In genomic region chrIV:10311115-10311514, ce11 we compare ENCODE assay signal across 2 worm cellular contexts.
TF ChIP-seq lines count a peak whose summit lies in the region.

No protein-coding gene starts in this region.

TF ChIP-seq in whole organism, L4 larva, 104 proteins besides CTCF, POLR2A, EP300 and RAD21:
- TF ChIP-seq F26F4.8 (GFP tag; conservative IDR thresholded peaks at IDR 0.05; lab: Robert Waterston, UW) (0 out of 2 replicates have a peak, but pooled peaks have one; percentile 52), cey-2 (tag; optimal IDR thresholded peaks at IDR 0.05; lab: Kevin White, UChicago; ENCODE audit: borderline replicate concordance, insufficient read depth) (no peak), lin-39 (tag; optimal IDR thresholded peaks at IDR 0.05; lab: Kevin White, UChicago) (no peak), zag-1 (tag; optimal IDR thresholded peaks at IDR 0.05; lab: Kevin White, UChicago) (no peak), mdt-29 (GFP tag; IDR thresholded peaks at IDR 0.05; lab: Robert Waterston, UW) (no peak), zfp-2 (tag; optimal IDR thresholded peaks at IDR 0.05; lab: Kevin White, UChicago) (no peak), lim-7 (GFP tag; IDR thresholded peaks at IDR 0.05; lab: Robert Waterston, UW) (peak; percentile 75), gei-8 (GFP tag; optimal IDR thresholded peaks at IDR 0.05; lab: Kevin White, UChicago) (no peak), T26A8.4 (GFP tag; IDR thresholded peaks at IDR 0.05; lab: Robert Waterston, UW) (peak; percentile 24; the same call in 1 of the 2 replicates), F37D6.2 (tag; optimal IDR thresholded peaks at IDR 0.05; lab: Kevin White, UChicago) (no peak), zfp-3 (GFP tag; conservative IDR thresholded peaks at IDR 0.05; lab: Robert Waterston, UW) (no peak), T20F7.1 (GFP tag; optimal IDR thresholded peaks at IDR 0.05; lab: Kevin White, UChicago) (no peak), D1046.2 (GFP tag; IDR thresholded peaks at IDR 0.05; lab: Robert Waterston, UW) (no peak), vab-7 (GFP tag; IDR thresholded peaks at IDR 0.05; lab: Robert Waterston, UW) (no peak), ceh-44 (GFP tag; IDR thresholded peaks at IDR 0.05; lab: Robert Waterston, UW) (peak; percentile 39; the same call in 1 of the 2 replicates), skn-1 (tag; optimal IDR thresholded peaks at IDR 0.05; lab: Kevin White, UChicago) (no peak), madf-5 (GFP tag; IDR thresholded peaks at IDR 0.05; lab: Robert Waterston, UW) (no peak), nhr-41 (GFP tag; IDR thresholded peaks at IDR 0.05; lab: Robert Waterston, UW) (0 out of 2 replicates have a peak, but pooled peaks have one; percentile 15), attf-4 (tag; optimal IDR thresholded peaks at IDR 0.05; lab: Kevin White, UChicago) (no peak), snpc-1.2 (GFP tag; IDR thresholded peaks at IDR 0.05; lab: Robert Waterston, UW) (peak; percentile 84)

TF ChIP-seq in whole organism, young adult, 124 proteins besides CTCF, POLR2A, EP300 and RAD21 (continues in another document):
- TF ChIP-seq mel-28 (tag; optimal IDR thresholded peaks at IDR 0.05; lab: Kevin White, UChicago; ENCODE audit: borderline replicate concordance) (no peak), sea-2 (GFP tag; IDR thresholded peaks at IDR 0.05; lab: Robert Waterston, UW) (no peak), attf-3 (GFP tag; conservative IDR thresholded peaks at IDR 0.05; lab: Robert Waterston, UW) (no peak), attf-5 (GFP tag; optimal IDR thresholded peaks at IDR 0.05; lab: Kevin White, UChicago) (no peak), F33H1.4 (GFP tag; IDR thresholded peaks at IDR 0.05; lab: Robert Waterston, UW) (no peak), tbp1 (GFP tag; optimal IDR thresholded peaks at IDR 0.05; lab: Kevin White, UChicago) (peak; percentile 92), snpc-1.3 (tag; optimal IDR thresholded peaks at IDR 0.05; lab: Kevin White, UChicago; ENCODE audit: insufficient read depth) (no peak), snpc-1.1 (tag; optimal IDR thresholded peaks at IDR 0.05; lab: Kevin White, UChicago; ENCODE audit: insufficient read depth) (peak; percentile 54), egl-18 (GFP tag; IDR thresholded peaks at IDR 0.05; lab: Robert Waterston, UW) (no peak), D2030.7 (GFP tag; IDR thresholded peaks at IDR 0.05; lab: Robert Waterston, UW) (0 out of 2 replicates have a peak, but pooled peaks have one; percentile 16), snpc-3.4 (tag; optimal IDR thresholded peaks at IDR 0.05; lab: Kevin White, UChicago) (no peak), lin-54 (GFP tag; optimal IDR thresholded peaks at IDR 0.05; lab: Kevin White, UChicago) (no peak), egrh-3 (GFP tag; IDR thresholded peaks at IDR 0.05; lab: Robert Waterston, UW) (no peak), let-607 (tag; optimal IDR thresholded peaks at IDR 0.05; lab: Kevin White, UChicago) (no peak), B0336.3 (GFP tag; IDR thresholded peaks at IDR 0.05; lab: Robert Waterston, UW) (no peak), rpc-1 (optimal IDR thresholded peaks at IDR 0.05; lab: Kevin White, UChicago) (peak; percentile 73), rpc-1 (tag; optimal IDR thresholded peaks at IDR 0.05; lab: Kevin White, UChicago) (peak; percentile 93), fkh-3 (tag; optimal IDR thresholded peaks at IDR 0.05; lab: Kevin White, UChicago) (no peak), hlh-12 (tag; optimal IDR thresholded peaks at IDR 0.05; lab: Kevin White, UChicago) (no peak), T26A5.8 (tag; optimal IDR thresholded peaks at IDR 0.05; lab: Kevin White, UChicago) (no peak), F10E7.11 (tag; optimal IDR thresholded peaks at IDR 0.05; lab: Kevin White, UChicago) (no peak), ekl-4 (GFP tag; IDR thresholded peaks at IDR 0.05; lab: Robert Waterston, UW) (no peak), ceh-58 (GFP tag; IDR thresholded peaks at IDR 0.05; lab: Robert Waterston, UW) (no peak), Y53F4B.3 (GFP tag; IDR thresholded peaks at IDR 0.05; lab: Robert Waterston, UW) (no peak), repo-1 (tag; optimal IDR thresholded peaks at IDR 0.05; lab: Kevin White, UChicago) (no peak), nfya-1 (tag; optimal IDR thresholded peaks at IDR 0.05; lab: Kevin White, UChicago; ENCODE audit: borderline replicate concordance, insufficient read depth) (no peak), dpl-1 (GFP tag; optimal IDR thresholded peaks at IDR 0.05; lab: Kevin White, UChicago) (no peak), bed-1 (GFP tag; IDR thresholded peaks at IDR 0.05; lab: Robert Waterston, UW) (no peak), hmg-20 (GFP tag; IDR thresholded peaks at IDR 0.05; lab: Robert Waterston, UW) (no peak), Y53G8AR.9 (GFP tag; conservative IDR thresholded peaks at IDR 0.05; lab: Robert Waterston, UW) (no peak), rcor-1 (GFP tag; IDR thresholded peaks at IDR 0.05; lab: Robert Waterston, UW) (no peak), mxl-1 (tag; optimal IDR thresholded peaks at IDR 0.05; lab: Kevin White, UChicago) (peak; percentile 35), Y95B8A.8 (GFP tag; IDR thresholded peaks at IDR 0.05; lab: Robert Waterston, UW) (0 out of 2 replicates have a peak, but pooled peaks have one; percentile 26), rec-8 (tag; optimal IDR thresholded peaks at IDR 0.05; lab: Kevin White, UChicago) (no peak), C06A6.2 (GFP tag; conservative IDR thresholded peaks at IDR 0.05; lab: Robert Waterston, UW) (no peak), die-1 (tag; optimal IDR thresholded peaks at IDR 0.05; lab: Kevin White, UChicago) (peak; percentile 51), Y67H2A.10 (GFP tag; conservative IDR thresholded peaks at IDR 0.05; lab: Robert Waterston, UW) (no peak), ZK185.1 (tag; optimal IDR thresholded peaks at IDR 0.05; lab: Kevin White, UChicago; ENCODE audit: poor library complexity, severe bottlenecking) (peak; percentile 58), F57C9.4 (tag; optimal IDR thresholded peaks at IDR 0.05; lab: Kevin White, UChicago) (no peak), B0261.1 (tag; optimal IDR thresholded peaks at IDR 0.05; lab: Kevin White, UChicago) (peak; percentile 74), ceh-27 (GFP tag; optimal IDR thresholded peaks at IDR 0.05; lab: Kevin White, UChicago) (no peak), akir-1 (GFP tag; optimal IDR thresholded peaks at IDR 0.05; lab: Kevin White, UChicago) (no peak), B0035.1 (tag; optimal IDR thresholded peaks at IDR 0.05; lab: Kevin White, UChicago) (no peak), aptf-2 (GFP tag; conservative IDR thresholded peaks at IDR 0.05; lab: Robert Waterston, UW) (no peak), ccch-3 (GFP tag; optimal IDR thresholded peaks at IDR 0.05; lab: Kevin White, UChicago) (no peak), lin-26 (GFP tag; IDR thresholded peaks at IDR 0.05; lab: Robert Waterston, UW) (peak; percentile 71; the same call in 1 of the 2 replicates), pbrm-1 (GFP tag; IDR thresholded peaks at IDR 0.05; lab: Robert Waterston, UW) (peak; percentile 51; the same call in 1 of the 2 replicates), ztf-6 (GFP tag; IDR thresholded peaks at IDR 0.05; lab: Robert Waterston, UW) (no peak), ets-4 (GFP tag; optimal IDR thresholded peaks at IDR 0.05; lab: Kevin White, UChicago) (no peak), F23B12.7 (tag; optimal IDR thresholded peaks at IDR 0.05; lab: Kevin White, UChicago; ENCODE audit: insufficient read depth) (no peak), athp-1 (tag; optimal IDR thresholded peaks at IDR 0.05; lab: Kevin White, UChicago) (no peak), unc-130 (GFP tag; optimal IDR thresholded peaks at IDR 0.05; lab: Kevin White, UChicago) (no peak), F37B4.10 (GFP tag; IDR thresholded peaks at IDR 0.05; lab: Robert Waterston, UW) (no peak), lir-1 (GFP tag; conservative IDR thresholded peaks at IDR 0.05; lab: Robert Waterston, UW) (no peak), snpc-4 (GFP tag; optimal IDR thresholded peaks at IDR 0.05; lab: Kevin White, UChicago) (no peak), snpc-4 (tag; optimal IDR thresholded peaks at IDR 0.05; lab: Kevin White, UChicago) (no peak), ztf-3 (GFP tag; optimal IDR thresholded peaks at IDR 0.05; lab: Kevin White, UChicago) (no peak), K12H6.12 (tag; optimal IDR thresholded peaks at IDR 0.05; lab: Kevin White, UChicago) (no peak), Y79H2A.3 (GFP tag; conservative IDR thresholded peaks at IDR 0.05; lab: Robert Waterston, UW) (no peak), nhr-27 (tag; optimal IDR thresholded peaks at IDR 0.05; lab: Kevin White, UChicago) (no peak), tlf-1 (GFP tag; optimal IDR thresholded peaks at IDR 0.05; lab: Kevin White, UChicago) (no peak), sdz-38 (tag; optimal IDR thresholded peaks at IDR 0.05; lab: Kevin White, UChicago) (no peak), F57A8.1 (GFP tag; optimal IDR thresholded peaks at IDR 0.05; lab: Kevin White, UChicago) (no peak), aptf-3 (GFP tag; IDR thresholded peaks at IDR 0.05; lab: Robert Waterston, UW) (no peak), mcd-1 (GFP tag; IDR thresholded peaks at IDR 0.05; lab: Robert Waterston, UW) (no peak), mes-4 (tag; optimal IDR thresholded peaks at IDR 0.05; lab: Kevin White, UChicago) (no peak), ztf-25 (GFP tag; IDR thresholded peaks at IDR 0.05; lab: Robert Waterston, UW) (no peak), B0019.2 (GFP tag; conservative IDR thresholded peaks at IDR 0.05; lab: Robert Waterston, UW) (no peak), zfh-2 (GFP tag; conservative IDR thresholded peaks at IDR 0.05; lab: Robert Waterston, UW) (no peak), madf-6 (GFP tag; IDR thresholded peaks at IDR 0.05; lab: Robert Waterston, UW) (no peak; the same call in 1 of the 2 replicates), ztf-18 (tag; optimal IDR thresholded peaks at IDR 0.05; lab: Kevin White, UChicago) (peak; percentile 8), K11D2.4 (GFP tag; IDR thresholded peaks at IDR 0.05; lab: Robert Waterston, UW) (no peak), lsy-27 (tag; optimal IDR thresholded peaks at IDR 0.05; lab: Kevin White, UChicago; ENCODE audit: borderline replicate concordance, insufficient read depth) (no peak), ceh-100 (GFP tag; IDR thresholded peaks at IDR 0.05; lab: Robert Waterston, UW) (no peak), lin-40 (tag; optimal IDR thresholded peaks at IDR 0.05; lab: Kevin White, UChicago) (no peak), dpff-1 (tag; optimal IDR thresholded peaks at IDR 0.05; lab: Kevin White, UChicago) (no peak)
